Fruit fly (Drosophila melanogaster): ENCODE data around the gene ninaA.

DNA sequence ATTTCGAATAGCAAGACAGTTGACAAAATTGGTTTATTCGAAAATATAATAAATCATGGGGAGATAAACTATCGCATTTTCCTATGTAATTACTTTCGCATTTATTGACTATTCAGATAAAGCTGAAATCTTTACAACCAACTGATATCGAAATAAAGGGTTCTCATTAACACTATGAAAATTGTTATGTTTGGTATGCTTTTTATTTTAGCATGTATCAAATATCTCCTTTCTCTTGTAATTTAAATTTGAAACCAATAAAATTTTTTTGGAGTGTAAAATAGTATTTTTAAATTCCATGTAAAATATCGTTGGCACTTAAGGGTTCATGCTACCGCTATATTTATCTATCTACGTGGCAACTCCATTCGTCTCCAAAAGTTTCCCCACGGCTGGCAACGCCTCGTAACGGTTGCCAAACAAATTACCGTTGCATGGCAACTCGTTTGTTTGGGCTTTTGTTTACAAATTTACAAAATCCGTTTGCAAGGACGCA lies 22.0 kb upstream of the ninaA start, which contains the start of gene CG13949:
- TF ChIP-seq gl (tag; optimal IDR thresholded peaks at IDR 0.05) (no peak), EcR (GFP tag; optimal IDR thresholded peaks at IDR 0.05) (no peak), CG4496 (GFP tag; IDR thresholded peaks at IDR 0.05) (peak; percentile 81), CG8301 (tag; optimal IDR thresholded peaks at IDR 0.05) (peak; percentile 16), fd96Ca (GFP tag; IDR thresholded peaks at IDR 0.05) (no peak), D1 (tag; optimal IDR thresholded peaks at IDR 0.05) (no peak), CG15710 (tag; optimal IDR thresholded peaks at IDR 0.05) (peak; percentile 45), rn (GFP tag; IDR thresholded peaks at IDR 0.05) (peak; percentile 40; the same call in 1 of the 2 replicates)

Data from whole organism, pupa.